Worm (Caenorhabditis elegans) whole organism, L4/young adult: ENCODE results near the gene H12D21.11.

ENCODE experiments used
- W03F9.2 ChIP-seq: fragments of 150-350 bp; optimal IDR thresholded peaks from 2 replicates; lab custom pipeline; 2014; ENCODE audit warnings: missing biosample characterization, missing genetic modification characterization
- him-1 ChIP-seq: sonication (generic microtip); optimal IDR thresholded peaks from 2 replicates; lab custom pipeline; 2016; ENCODE audit warnings: missing genotype, missing genetic modification reagents, missing genetic modification characterization, missing compliant biosample characterization

DNA sequence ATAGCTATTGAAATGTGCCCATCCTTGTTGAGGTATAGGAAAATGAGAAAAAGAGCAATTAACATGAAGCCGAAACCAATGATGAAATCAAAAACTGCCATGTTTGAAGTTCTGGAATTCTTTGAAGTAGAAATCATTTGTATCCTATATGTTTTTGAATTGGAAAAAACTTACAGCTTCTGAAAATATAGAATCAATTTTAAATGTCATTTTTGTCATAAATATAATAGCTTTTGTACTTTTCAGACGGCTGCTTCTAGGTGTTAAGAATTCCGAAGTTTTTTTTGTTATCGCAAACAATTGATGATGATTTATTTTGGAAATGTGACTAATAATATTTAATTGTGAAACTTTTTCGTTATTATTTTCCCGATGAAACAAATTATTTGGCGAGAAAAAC, 31.3 kb downstream of the H12D21.11 start, which contains the start of gene C30G7.4:
- TF ChIP-seq W03F9.2 (tag; lab: Kevin White, UChicago), result no peak
- no peak for TF ChIP-seq him-1 (tag; lab: Kevin White, UChicago)
